Fruit fly (Drosophila melanogaster) whole organism, embryonic: ENCODE results near the gene mh.

ENCODE experiments used
- CG10959 ChIP-seq: fragments of 200-800 bp; sonication (Bioruptor generic); IDR thresholded peaks from 2 replicates; pipeline ENCODE4 v1.3.6; 2022; ENCODE audit warnings: missing biosample characterization, missing genetic modification characterization
- CG10979 ChIP-seq: fragments of 200-800 bp; sonication (Bioruptor generic); optimal IDR thresholded peaks from 2 replicates; lab custom pipeline; 2018; ENCODE audit warnings: missing biosample characterization, mild to moderate bottlenecking, missing genetic modification characterization, moderate library complexity
- CG12236 ChIP-seq: fragments of 200-800 bp; sonication (Bioruptor generic); optimal IDR thresholded peaks from 2 replicates; lab custom pipeline; 2016; ENCODE audit warnings: missing biosample characterization, missing genetic modification characterization
- CG15514 ChIP-seq: fragments of 200-800 bp; sonication (Bioruptor generic); optimal IDR thresholded peaks from 3 replicates; lab custom pipeline; 2017; ENCODE audit warnings: missing biosample characterization, missing genetic modification characterization, mild to moderate bottlenecking, moderate library complexity, missing genetic modification reagents
- danr ChIP-seq: fragments of 200-800 bp; sonication (Bioruptor generic); IDR thresholded peaks from 2 replicates; pipeline ENCODE4 v1.3.6; 2022; ENCODE audit warnings: missing biosample characterization, missing genetic modification characterization
- vvl ChIP-seq: fragments of 200-800 bp; sonication (Bioruptor generic); IDR thresholded peaks from 2 replicates; pipeline ENCODE4 v1.3.6; 2022; ENCODE audit warnings: missing biosample characterization, missing genetic modification characterization

dm6 chrX:15502864-15503263 lies 27.7 kb upstream of the mh start:
- TF ChIP-seq CG12236 (GFP tag; lab: Kevin White, UChicago), result no peak
- TF ChIP-seq CG15514 (GFP tag; lab: Kevin White, UChicago), result no peak
- TF ChIP-seq danr, result no peak
- no peak for TF ChIP-seq CG10979 (tag; lab: Kevin White, UChicago)
- no peak for TF ChIP-seq CG10959 (GFP tag; lab: Robert Waterston, UW)
- no peak for TF ChIP-seq vvl (GFP tag; lab: Robert Waterston, UW)
